Fruit fly (Drosophila melanogaster): Measurements from ENCODE around the gene CG7829.

CG7829 gene

dm6 chr3R:29770930-29771329 lies 46.6 kb downstream of the CG7829 start (continued):
- TF ChIP-seq CG34376 (GFP tag; optimal IDR thresholded peaks at IDR 0.05) (no peak), twi (tag; optimal IDR thresholded peaks at IDR 0.05) (no peak), nmo (GFP tag; optimal IDR thresholded peaks at IDR 0.05) (no peak), Lhr (GFP tag; optimal IDR thresholded peaks at IDR 0.05) (no peak), CG18619 (GFP tag; optimal IDR thresholded peaks at IDR 0.05) (no peak), HLH54F (GFP tag; optimal IDR thresholded peaks at IDR 0.05) (no peak), Mad (GFP tag; optimal IDR thresholded peaks at IDR 0.05) (no peak), CG17385 (GFP tag; optimal IDR thresholded peaks at IDR 0.05) (no peak), CG3281 (GFP tag; optimal IDR thresholded peaks at IDR 0.05) (no peak), Sin3A (optimal IDR thresholded peaks at IDR 0.05) (no peak), prd (optimal IDR thresholded peaks at IDR 0.05) (no peak), prd (GFP tag; IDR thresholded peaks at IDR 0.05) (0 out of 3 replicates have a peak, but pooled peaks have one; percentile 13), Deaf1 (tag; optimal IDR thresholded peaks at IDR 0.05) (peak; percentile 10), z (GFP tag; IDR thresholded peaks at IDR 0.05) (peak; percentile 48; the same call in 2 of the 3 replicates), Opbp (GFP tag; IDR thresholded peaks at IDR 0.05; ENCODE audit: partially characterized antibody) (0 out of 3 replicates have a peak, but pooled peaks have one; percentile 20), rib (GFP tag; IDR thresholded peaks at IDR 0.05) (0 out of 2 replicates have a peak, but pooled peaks have one; percentile 16), CG13894 (tag; optimal IDR thresholded peaks at IDR 0.05) (peak; percentile 54)

DNA sequence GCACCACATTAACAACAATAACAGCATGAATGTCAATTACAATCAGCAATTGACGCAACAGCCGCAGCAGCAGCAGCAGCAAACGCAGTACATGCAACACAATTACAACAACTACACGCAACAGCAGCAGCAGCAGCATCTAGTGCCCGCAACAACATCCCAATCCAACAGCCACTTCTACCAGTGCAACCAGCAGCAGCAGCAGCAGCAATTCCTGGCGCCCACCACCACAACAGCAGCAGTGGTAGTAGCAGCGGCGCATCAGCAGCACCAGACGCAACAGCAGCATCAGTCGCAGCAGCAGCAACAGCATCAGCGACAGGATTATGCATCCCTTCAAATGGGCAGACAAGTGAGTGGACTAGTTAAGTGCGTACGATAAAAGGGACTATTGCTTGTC lies 50.3 kb downstream of the CG7829 start:
- TF ChIP-seq stwl (tag; optimal IDR thresholded peaks at IDR 0.05) (no peak), nerfin-1 (tag; optimal IDR thresholded peaks at IDR 0.05) (no peak), Dfd (GFP tag; optimal IDR thresholded peaks at IDR 0.05) (peak in 1 of 2 experiments; percentile 77), HLH4C (GFP tag; IDR thresholded peaks at IDR 0.05; ENCODE audit: partially characterized antibody) (0 out of 3 replicates have a peak, but pooled peaks have one; percentile 7), CG8478 (optimal IDR thresholded peaks at IDR 0.05) (peak; percentile 73), CG10462 (GFP tag; optimal IDR thresholded peaks at IDR 0.05) (no peak), CG3281 (GFP tag; optimal IDR thresholded peaks at IDR 0.05) (no peak), crc (GFP tag; optimal IDR thresholded peaks at IDR 0.05) (no peak), dati (GFP tag; IDR thresholded peaks at IDR 0.05) (no peak), ab (GFP tag; optimal IDR thresholded peaks at IDR 0.05) (no peak)

Data from whole organism, embryonic.